Worm (Caenorhabditis elegans): ENCODE data around the gene C27F2.9.
A peak's percentile ranks its signal among the peaks of the same experiment; 100 is the strongest.

C27F2.9 gene

DNA sequence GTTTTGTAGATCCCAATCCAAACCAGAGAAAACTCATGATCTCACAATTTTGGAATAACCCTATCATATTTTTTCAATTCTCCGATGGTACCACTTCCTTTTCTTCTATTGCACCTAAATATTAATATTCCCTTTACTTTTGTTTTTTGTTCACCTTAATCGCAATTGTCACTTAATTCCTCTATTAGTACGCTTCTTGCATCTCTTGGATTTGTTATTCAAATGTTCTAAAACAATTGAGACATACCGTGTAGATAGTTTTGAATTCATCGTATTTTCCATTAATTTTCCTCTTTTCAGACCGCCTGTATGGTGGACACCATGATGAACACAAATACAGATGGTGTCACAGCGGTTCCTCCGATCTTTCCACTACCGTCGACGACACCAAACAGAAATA is 11.0 kb downstream of the C27F2.9 start, which contains the start of gene flh-2:
Gene flh-2 (plus strand): TSS at position 301 of the 400 bp plus-strand sequence.
- no peak for TF ChIP-seq fkh-10 (GFP tag; optimal IDR thresholded peaks at IDR 0.05)
- TF ChIP-seq nhr-76 (tag; optimal IDR thresholded peaks at IDR 0.05), result no peak
- no peak for TF ChIP-seq lsy-12 (tag; optimal IDR thresholded peaks at IDR 0.05)
- TF ChIP-seq nhr-28 (tag; optimal IDR thresholded peaks at IDR 0.05), result no peak
- TF ChIP-seq fos-1 (tag; optimal IDR thresholded peaks at IDR 0.05), result no peak
- TF ChIP-seq nhr-11 (tag; optimal IDR thresholded peaks at IDR 0.05), result no peak
- TF ChIP-seq nhr-23 (tag; optimal IDR thresholded peaks at IDR 0.05), result no peak
- TF ChIP-seq ztf-11 (tag; optimal IDR thresholded peaks at IDR 0.05), result no peak
- TF ChIP-seq skn-1 (tag; optimal IDR thresholded peaks at IDR 0.05), result no peak
- TF ChIP-seq elt-1 (tag; optimal IDR thresholded peaks at IDR 0.05), result no peak
- no peak for TF ChIP-seq sea-2 (GFP tag; optimal IDR thresholded peaks at IDR 0.05)

DNA sequence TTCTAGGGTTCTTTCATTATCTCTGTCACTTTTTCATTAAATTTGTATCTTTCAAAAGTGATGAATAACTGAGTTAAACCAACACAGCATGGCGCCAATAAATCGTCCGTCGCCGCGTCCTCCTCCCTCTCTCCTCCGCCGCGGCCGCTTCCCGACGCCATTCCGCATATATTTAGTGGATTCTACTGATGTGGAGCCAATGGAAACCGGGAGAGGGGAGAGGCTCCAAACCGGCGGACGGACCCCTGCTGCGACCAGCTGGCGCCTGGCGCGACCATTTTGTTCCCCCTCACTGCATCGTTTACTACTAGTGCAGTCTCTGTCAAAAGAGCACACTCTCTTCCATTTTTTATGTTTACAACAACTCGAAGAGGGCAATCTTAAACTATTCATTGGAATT is 11.6 kb downstream of the C27F2.9 start:
- TF ChIP-seq R02D3.7 (tag; optimal IDR thresholded peaks at IDR 0.05), result no peak
- TF ChIP-seq nhr-76 (tag; optimal IDR thresholded peaks at IDR 0.05), result no peak
- TF ChIP-seq ZK546.5 (tag; optimal IDR thresholded peaks at IDR 0.05), result no peak
- peak; percentile 43 for TF ChIP-seq nfya-1 (tag; optimal IDR thresholded peaks at IDR 0.05; ENCODE audit: insufficient read depth)
- TF ChIP-seq lin-39 (tag; optimal IDR thresholded peaks at IDR 0.05), result peak; percentile 66
- peak; percentile 26 for TF ChIP-seq egl-5 (tag; optimal IDR thresholded peaks at IDR 0.05)
- TF ChIP-seq unc-39 (tag; optimal IDR thresholded peaks at IDR 0.05), result no peak
- TF ChIP-seq hmg-11 (tag; optimal IDR thresholded peaks at IDR 0.05), result peak; percentile 6
- TF ChIP-seq zag-1 (tag; optimal IDR thresholded peaks at IDR 0.05), result no peak
- no peak for TF ChIP-seq ztf-4 (tag; optimal IDR thresholded peaks at IDR 0.05)
- TF ChIP-seq ztf-11 (tag; optimal IDR thresholded peaks at IDR 0.05), result no peak
- TF ChIP-seq fos-1 (tag; optimal IDR thresholded peaks at IDR 0.05), result no peak
- no peak for TF ChIP-seq fkh-2 (tag; optimal IDR thresholded peaks at IDR 0.05)
- no peak for TF ChIP-seq ama-1 (optimal IDR thresholded peaks at IDR 0.05)

DNA sequence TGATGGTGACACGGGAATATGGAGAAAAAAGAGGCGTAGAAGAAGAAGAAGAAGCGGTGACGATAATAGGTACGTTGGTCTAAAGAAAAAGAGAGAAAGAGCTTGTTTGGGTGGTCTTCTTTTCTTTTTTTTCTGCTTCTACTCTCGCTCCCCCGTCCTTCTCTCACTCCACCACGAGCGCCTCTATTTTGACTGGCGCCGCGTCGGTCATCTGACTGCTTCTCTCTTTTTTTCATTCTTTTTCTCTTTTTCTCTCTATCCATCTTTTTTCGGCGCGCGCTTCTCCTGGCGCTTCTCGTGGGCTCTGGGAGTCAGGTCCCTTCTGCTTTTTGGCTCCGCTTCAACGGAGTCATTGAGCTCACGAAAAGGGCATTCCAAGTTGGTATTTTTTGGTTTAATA is 12.5 kb downstream of the C27F2.9 start:
- peak; percentile 16 for TF ChIP-seq pha-4 (tag; optimal IDR thresholded peaks at IDR 0.05)
- TF ChIP-seq lin-15B (tag; optimal IDR thresholded peaks at IDR 0.05), result peak; percentile 37
- TF ChIP-seq ztf-11 (tag; optimal IDR thresholded peaks at IDR 0.05), result no peak
- TF ChIP-seq nhr-76 (tag; optimal IDR thresholded peaks at IDR 0.05), result no peak
- TF ChIP-seq nhr-11 (tag; optimal IDR thresholded peaks at IDR 0.05), result peak; percentile 17
- TF ChIP-seq tbx-2 (tag; optimal IDR thresholded peaks at IDR 0.05), result no peak
- TF ChIP-seq mdl-1 (tag; optimal IDR thresholded peaks at IDR 0.05), result no peak
- TF ChIP-seq nhr-237 (tag; optimal IDR thresholded peaks at IDR 0.05), result no peak
- no peak for TF ChIP-seq egl-5 (tag; optimal IDR thresholded peaks at IDR 0.05)
- TF ChIP-seq fos-1 (tag; optimal IDR thresholded peaks at IDR 0.05), result no peak
- no peak for TF ChIP-seq ZK546.5 (tag; optimal IDR thresholded peaks at IDR 0.05)
- no peak for TF ChIP-seq ztf-4 (tag; optimal IDR thresholded peaks at IDR 0.05)
- peak; percentile 18 for TF ChIP-seq snpc-4 (tag; optimal IDR thresholded peaks at IDR 0.05)
- no peak for TF ChIP-seq nhr-77 (tag; optimal IDR thresholded peaks at IDR 0.05)
- no peak for TF ChIP-seq sea-2 (GFP tag; optimal IDR thresholded peaks at IDR 0.05)
- peak; percentile 86 for TF ChIP-seq nfya-1 (tag; optimal IDR thresholded peaks at IDR 0.05; ENCODE audit: insufficient read depth)
- TF ChIP-seq hmg-11 (tag; optimal IDR thresholded peaks at IDR 0.05), result peak; percentile 58
- TF ChIP-seq lin-39 (tag; optimal IDR thresholded peaks at IDR 0.05), result peak; percentile 65
- TF ChIP-seq nhr-12 (tag; optimal IDR thresholded peaks at IDR 0.05), result no peak

DNA sequence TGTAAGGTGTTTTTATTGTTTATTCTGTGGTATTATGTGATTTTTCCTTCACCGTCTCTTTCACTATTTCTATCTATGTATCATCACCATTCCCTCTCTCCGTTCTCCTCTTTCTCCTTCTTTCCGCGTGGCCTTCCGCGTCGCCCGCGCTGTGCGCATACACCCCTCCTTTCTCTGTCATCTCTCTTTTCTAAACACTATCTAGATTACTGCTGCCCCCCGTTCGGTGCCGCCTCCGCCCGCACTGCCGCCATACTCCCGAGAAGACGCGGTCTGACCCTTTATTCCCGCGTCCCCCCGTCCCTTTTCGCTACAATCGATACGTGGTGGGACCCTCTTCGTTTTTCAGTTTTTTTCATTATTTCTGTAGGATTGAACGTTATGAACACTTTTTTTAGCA is 14.2 kb downstream of the C27F2.9 start:
- TF ChIP-seq lin-39 (tag; optimal IDR thresholded peaks at IDR 0.05), result peak; percentile 6
- TF ChIP-seq egl-27 (tag; optimal IDR thresholded peaks at IDR 0.05), result no peak
- no peak for TF ChIP-seq mml-1 (tag; optimal IDR thresholded peaks at IDR 0.05)
- peak; percentile 9 for TF ChIP-seq nfya-1 (tag; optimal IDR thresholded peaks at IDR 0.05; ENCODE audit: insufficient read depth)
- TF ChIP-seq ceh-28 (tag; optimal IDR thresholded peaks at IDR 0.05), result no peak
- no peak for TF ChIP-seq fkh-2 (tag; optimal IDR thresholded peaks at IDR 0.05)

DNA sequence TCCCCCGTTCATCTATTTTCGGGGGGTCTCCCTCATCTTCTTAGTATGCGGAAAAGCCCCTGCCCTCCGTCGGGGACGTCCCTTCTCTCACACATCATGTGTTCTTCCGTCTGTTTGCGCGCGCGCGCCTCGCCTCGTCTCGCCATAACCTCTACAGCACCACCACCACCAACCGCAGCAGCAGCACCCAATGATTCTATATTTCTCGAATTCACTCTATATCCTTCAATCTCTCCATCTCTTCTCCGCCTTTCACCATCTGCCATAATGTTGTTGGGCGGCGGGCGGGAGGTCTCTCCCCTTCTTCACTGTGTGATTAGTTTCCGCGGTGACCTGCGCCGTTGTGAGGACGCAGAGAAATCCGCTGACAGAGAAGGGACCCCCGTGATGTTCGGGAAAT is 15.5 kb downstream of the C27F2.9 start:
- no peak for TF ChIP-seq ceh-28 (tag; optimal IDR thresholded peaks at IDR 0.05)
- TF ChIP-seq nhr-43 (tag; optimal IDR thresholded peaks at IDR 0.05; ENCODE audit: poor library complexity, severe bottlenecking), result no peak
- TF ChIP-seq ceh-16 (tag; optimal IDR thresholded peaks at IDR 0.05), result no peak
- no peak for TF ChIP-seq mdl-1 (tag; optimal IDR thresholded peaks at IDR 0.05)
- TF ChIP-seq nhr-67 (tag; optimal IDR thresholded peaks at IDR 0.05), result no peak
- TF ChIP-seq hmg-11 (tag; optimal IDR thresholded peaks at IDR 0.05), result peak; percentile 47
- TF ChIP-seq nhr-12 (tag; optimal IDR thresholded peaks at IDR 0.05), result no peak
- peak; percentile 58 for TF ChIP-seq nfya-1 (tag; optimal IDR thresholded peaks at IDR 0.05; ENCODE audit: insufficient read depth)
- peak; percentile 77 for TF ChIP-seq lin-39 (tag; optimal IDR thresholded peaks at IDR 0.05)
